Worm (Caenorhabditis elegans) whole organism, early embryonic: Measurements from ENCODE around the gene nmur-3.

Source experiments
- B0310.2 ChIP-seq: sonication (generic microtip); optimal IDR thresholded peaks from 2 replicates; lab custom pipeline; 2016; ENCODE audit warnings: mild to moderate bottlenecking, missing genetic modification characterization, missing compliant biosample characterization
- ama-1 ChIP-seq: fragments of 150-350 bp; optimal IDR thresholded peaks from 2 replicates; lab custom pipeline; 2014
- ets-7 ChIP-seq: sonication (generic microtip); optimal IDR thresholded peaks from 2 replicates; lab custom pipeline; 2016; ENCODE audit warnings: missing genotype, missing genetic modification characterization, missing compliant biosample characterization
- flt-1 ChIP-seq: fragments of 200-800 bp; sonication (Bioruptor generic); IDR thresholded peaks from 2 replicates; pipeline ENCODE4 v1.3.6; 2022; ENCODE audit warnings: missing genetic modification characterization, missing compliant biosample characterization
- hmbx-1 ChIP-seq: sonication (generic microtip); optimal IDR thresholded peaks from 2 replicates; lab custom pipeline; 2016; ENCODE audit warnings: mild to moderate bottlenecking, missing genetic modification characterization, missing compliant biosample characterization
- tbx-11 ChIP-seq: fragments of 200-800 bp; sonication (Bioruptor generic); IDR thresholded peaks from 2 replicates; pipeline ENCODE4 v1.3.6; 2022; ENCODE audit warnings: missing genetic modification characterization, missing compliant biosample characterization
- tbx-37 ChIP-seq: fragments of 200-800 bp; sonication (Bioruptor generic); conservative IDR thresholded peaks from 2 replicates; pipeline ENCODE4 v1.3.6; 2022; ENCODE audit warnings: missing genetic modification reagents, missing genetic modification characterization, missing compliant biosample characterization
- tra-4 ChIP-seq: sonication (generic microtip); optimal IDR thresholded peaks from 2 replicates; lab custom pipeline; 2017; ENCODE audit warnings: missing genetic modification characterization, missing compliant biosample characterization

DNA sequence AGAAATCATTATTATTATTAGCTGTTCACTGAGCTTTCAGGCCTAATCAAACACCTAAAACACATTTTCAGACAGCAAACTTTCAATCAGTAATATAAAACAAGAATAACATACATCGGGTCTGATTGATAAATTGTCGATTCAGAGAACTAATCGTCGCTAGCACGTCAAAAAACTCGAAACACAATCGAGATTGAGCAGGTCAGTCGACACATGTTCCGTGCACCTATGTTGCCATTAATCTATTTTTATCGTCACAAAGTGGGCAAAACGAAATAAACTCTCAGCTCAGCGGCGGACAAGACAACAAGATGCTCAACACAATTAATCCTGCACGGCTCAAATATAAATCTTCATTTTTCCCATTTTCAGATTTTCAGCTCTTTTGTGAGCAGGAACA, 37.0 kb upstream of the nmur-3 start:
- TF ChIP-seq ama-1 (lab: Kevin White, UChicago) (no peak), flt-1 (GFP tag; lab: Robert Waterston, UW) (no peak), tbx-11 (GFP tag; lab: Robert Waterston, UW) (no peak), hmbx-1 (tag; lab: Kevin White, UChicago) (no peak), ets-7 (tag; lab: Kevin White, UChicago) (no peak), tbx-37 (GFP tag; lab: Robert Waterston, UW) (no peak), B0310.2 (no peak), tra-4 (tag; lab: Kevin White, UChicago) (no peak)
